Worm (Caenorhabditis elegans) whole organism, L3 larva: ENCODE results near the gene gnrr-6.

Experiments used
- egl-27 ChIP-seq: sonication (generic microtip); optimal IDR thresholded peaks from 4 replicates; lab custom pipeline; 2017; ENCODE audit warnings: missing biosample characterization, missing genetic modification reagents, missing genetic modification characterization
- skn-1 ChIP-seq: fragments of 150-350 bp; optimal IDR thresholded peaks from 2 replicates; lab custom pipeline; 2014; ENCODE audit warnings: missing biosample characterization, missing genetic modification characterization

ce11 chrX:11196741-11197140 is 18.0 kb downstream of the gnrr-6 start, which contains the start of gene C34F6.1:
- no peak for TF ChIP-seq egl-27 (tag; lab: Kevin White, UChicago)
- no peak for TF ChIP-seq skn-1 (tag; lab: Kevin White, UChicago)
